Worm (Caenorhabditis elegans) whole organism, L1 larva: ENCODE data around the gene F58B4.3.

Experiments
- ces-1 ChIP-seq: fragments of 150-350 bp; optimal IDR thresholded peaks from 2 replicates; lab custom pipeline; 2014; ENCODE audit warnings: missing biosample characterization, missing genetic modification reagents, missing genetic modification characterization
- dsc-1 ChIP-seq: sonication (generic microtip); optimal IDR thresholded peaks from 2 replicates; lab custom pipeline; 2016; ENCODE audit warnings: mild to moderate bottlenecking, missing genetic modification characterization, missing compliant biosample characterization
- ets-5 ChIP-seq: fragments of 200-800 bp; sonication (Bioruptor generic); IDR thresholded peaks from 2 replicates; pipeline ENCODE4 v1.3.6; 2022; ENCODE audit warnings: missing genetic modification characterization, missing compliant biosample characterization
- jun-1 ChIP-seq: fragments of 150-350 bp; optimal IDR thresholded peaks from 2 replicates; lab custom pipeline; 2014; ENCODE audit warnings: missing biosample characterization, missing genetic modification reagents, missing genetic modification characterization
- lin-39 ChIP-seq: fragments of 150-350 bp; optimal IDR thresholded peaks from 2 replicates; lab custom pipeline; 2014; ENCODE audit warnings: missing biosample characterization, missing genetic modification reagents, missing genetic modification characterization
- nhr-71 ChIP-seq: sonication (generic microtip); optimal IDR thresholded peaks from 2 replicates; lab custom pipeline; 2016; ENCODE audit warnings: mild to moderate bottlenecking, missing genetic modification characterization, moderate library complexity, missing compliant biosample characterization
- nhr-76 ChIP-seq: sonication (generic microtip); optimal IDR thresholded peaks from 2 replicates; lab custom pipeline; 2017; ENCODE audit warnings: missing biosample characterization, missing genetic modification characterization
- pqm-1 ChIP-seq: sonication (generic microtip); optimal IDR thresholded peaks from 3 replicates; lab custom pipeline; 2017; ENCODE audit warnings: missing biosample characterization, missing genetic modification characterization
- snpc-4 ChIP-seq: fragments of 150-350 bp; optimal IDR thresholded peaks from 2 replicates; lab custom pipeline; 2014; ENCODE audit warnings: missing biosample characterization, missing genetic modification characterization
- unc-130 ChIP-seq: fragments of 150-350 bp; optimal IDR thresholded peaks from 2 replicates; lab custom pipeline; 2017; ENCODE audit warnings: missing biosample characterization, missing genetic modification characterization, inconsistent platforms
- unc-98 ChIP-seq: fragments of 200-800 bp; sonication (Bioruptor generic); IDR thresholded peaks from 2 replicates; pipeline ENCODE4 v1.3.6; 2022; ENCODE audit warnings: missing genetic modification characterization, missing compliant biosample characterization

ce11 chrV:10898107-10898506, 31.5 kb upstream of the F58B4.3 start, which contains the start of gene F32D8.7:
- no peak for TF ChIP-seq pqm-1 (tag; lab: Kevin White, UChicago)
- TF ChIP-seq nhr-71 = no peak
- no peak for TF ChIP-seq jun-1 (tag; lab: Kevin White, UChicago)
- no peak for TF ChIP-seq ets-5 (GFP tag; lab: Robert Waterston, UW)
- no peak for TF ChIP-seq nhr-76
- no peak for TF ChIP-seq dsc-1 (tag; lab: Kevin White, UChicago)
- TF ChIP-seq unc-130 (tag; lab: Kevin White, UChicago) = no peak
- TF ChIP-seq ces-1 = no peak
- no peak for TF ChIP-seq snpc-4 (tag; lab: Kevin White, UChicago)
- no peak for TF ChIP-seq lin-39 (tag; lab: Kevin White, UChicago)
- TF ChIP-seq unc-98 (GFP tag; lab: Robert Waterston, UW) = no peak
